Worm (Caenorhabditis elegans) whole organism, late embryonic: Measurements from ENCODE around the gene mrp-6.

Source experiments
- ama-1 ChIP-seq: fragments of 150-350 bp; optimal IDR thresholded peaks from 2 replicates; lab custom pipeline; 2014
- ceh-2 ChIP-seq: sonication (generic microtip); optimal IDR thresholded peaks from 2 replicates; lab custom pipeline; 2016; ENCODE audit warnings: missing genotype, missing genetic modification characterization, missing compliant biosample characterization
- tbx-7 ChIP-seq: sonication (generic microtip); optimal IDR thresholded peaks from 2 replicates; lab custom pipeline; 2016; ENCODE audit warnings: missing genotype, missing genetic modification characterization, missing compliant biosample characterization

- TF ChIP-seq ama-1 (lab: Kevin White, UChicago) (no peak), tbx-7 (tag; lab: Kevin White, UChicago) (no peak), ceh-2 (no peak)
Measured at ce11 chrX:4131354-4131753, 55.2 kb downstream of the mrp-6 start.
